Fruit fly (Drosophila melanogaster) whole organism, larva: ENCODE data around the gene bol.

Experiments used
- noc ChIP-seq: fragments of 200-800 bp; sonication (Bioruptor generic); optimal IDR thresholded peaks from 3 replicates; lab custom pipeline; 2019; ENCODE audit warnings: missing biosample characterization, mild to moderate bottlenecking, missing genetic modification characterization, moderate library complexity

The bol gene

DNA sequence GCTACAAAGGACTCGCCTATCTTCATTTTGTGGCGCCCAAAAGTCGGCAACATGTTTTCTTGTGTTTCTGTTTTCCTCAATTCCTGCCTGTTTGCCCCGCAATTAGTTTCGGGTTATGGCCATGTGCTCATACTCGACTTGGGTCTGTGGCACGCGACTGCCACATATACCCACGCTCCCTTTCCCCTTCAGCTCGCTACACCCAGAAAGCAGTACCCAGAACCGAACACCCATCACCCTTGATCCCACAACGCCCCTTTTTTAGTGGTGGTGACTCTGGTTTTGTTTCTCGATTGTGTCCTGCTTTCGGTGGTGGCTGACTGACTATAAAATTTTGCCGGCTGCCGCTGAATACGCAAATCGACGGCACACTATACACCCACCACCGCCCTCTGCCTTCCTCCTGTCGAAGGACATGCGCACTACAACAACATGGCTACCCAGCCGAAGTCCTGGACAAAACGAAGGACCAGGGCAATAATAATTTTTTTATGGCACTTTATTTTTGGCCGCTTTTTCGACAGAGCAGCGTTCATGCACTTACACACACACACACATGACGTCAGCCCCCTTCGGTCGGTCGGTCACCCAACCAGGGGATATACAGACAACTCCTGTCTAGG lies 83.6 kb downstream of the bol start:
- TF ChIP-seq noc: no peak
